Worm (Caenorhabditis elegans): ENCODE results near the gene C06B8.7.
A peak's percentile ranks its signal among the peaks of the same experiment; 100 is the strongest.

C06B8.7 gene

ce11 chrV:15454322-15454721 lies 44.2 kb upstream of the C06B8.7 start (continued):
- TF ChIP-seq F44E2.7 (GFP tag; IDR thresholded peaks at IDR 0.05) (peak; percentile 48; the same call in 1 of the 2 replicates), dmd-8 (GFP tag; IDR thresholded peaks at IDR 0.05) (peak; percentile 87), Y75B8A.6 (GFP tag; IDR thresholded peaks at IDR 0.05) (peak; percentile 57; the same call in 1 of the 2 replicates), lim-7 (GFP tag; IDR thresholded peaks at IDR 0.05) (peak; percentile 77), mdt-29 (GFP tag; IDR thresholded peaks at IDR 0.05) (peak; percentile 26; the same call in 1 of the 2 replicates), daf-8 (GFP tag; IDR thresholded peaks at IDR 0.05) (no peak), D1046.2 (GFP tag; IDR thresholded peaks at IDR 0.05) (peak; percentile 53; the same call in 1 of the 2 replicates), nhr-42 (GFP tag; IDR thresholded peaks at IDR 0.05) (0 out of 2 replicates have a peak, but pooled peaks have one; percentile 26), php-3 (GFP tag; IDR thresholded peaks at IDR 0.05) (0 out of 2 replicates have a peak, but pooled peaks have one; percentile 41), jun-1 (tag; optimal IDR thresholded peaks at IDR 0.05) (no peak), F26F4.8 (GFP tag; conservative IDR thresholded peaks at IDR 0.05) (0 out of 2 replicates have a peak, but pooled peaks have one; percentile 66)

DNA sequence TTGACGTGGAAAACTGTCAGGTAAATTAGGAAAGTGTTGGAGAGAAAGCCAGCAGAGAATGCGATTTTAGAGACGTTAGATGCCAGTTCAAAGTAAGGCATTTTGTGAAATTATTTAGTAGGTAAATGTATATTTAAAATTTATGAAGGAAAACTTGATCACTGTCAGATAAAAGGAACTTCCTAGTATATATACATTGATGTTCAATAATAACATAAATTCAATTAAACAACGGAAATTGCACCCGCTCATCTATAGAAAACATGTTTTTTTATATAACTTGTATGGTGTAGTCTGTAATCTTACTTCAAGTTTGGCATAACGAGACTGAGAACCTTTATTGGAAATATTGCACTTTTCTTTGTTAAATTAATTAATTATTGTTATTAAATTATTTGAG lies 39.4 kb upstream of the C06B8.7 start, which contains the start of gene str-71:
TSS of gene str-71 (minus strand) at position 101 of the 400 bp plus-strand sequence.
- TF ChIP-seq gei-8 (GFP tag; optimal IDR thresholded peaks at IDR 0.05): no peak
- TF ChIP-seq T20F7.1 (GFP tag; optimal IDR thresholded peaks at IDR 0.05): no peak
- no peak for TF ChIP-seq mep-1 (tag; optimal IDR thresholded peaks at IDR 0.05)
- TF ChIP-seq nhr-102 (tag; optimal IDR thresholded peaks at IDR 0.05): no peak
- TF ChIP-seq spr-1 (tag; optimal IDR thresholded peaks at IDR 0.05): no peak
- peak; percentile 83 for TF ChIP-seq aha-1 (tag)

DNA sequence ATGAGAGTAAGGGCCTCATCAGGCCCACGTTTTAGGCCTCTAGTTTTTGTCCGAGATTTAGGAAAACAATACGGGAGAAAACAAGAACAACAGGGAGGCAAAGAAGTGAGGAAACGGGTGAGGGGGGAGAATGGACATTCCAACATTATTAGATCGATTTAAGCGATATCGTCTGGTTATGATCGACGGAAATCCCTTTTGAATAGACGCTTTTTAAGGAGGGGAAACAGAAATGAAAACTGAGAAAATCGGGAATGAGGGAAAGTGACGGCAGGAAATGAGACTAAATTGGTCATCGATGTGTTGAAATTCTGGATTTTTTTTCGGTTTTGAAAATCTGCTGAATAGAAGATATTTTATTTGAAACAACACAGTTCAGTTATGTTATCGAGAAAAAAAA lies 34.1 kb upstream of the C06B8.7 start, which contains the start of gene rocf-1:
TSS of gene rocf-1 (minus strand) at position 101 of the 400 bp plus-strand sequence.
- TF ChIP-seq dmd-8 (GFP tag; IDR thresholded peaks at IDR 0.05): 0 out of 2 replicates have a peak, but pooled peaks have one; percentile 31
- TF ChIP-seq ceh-44 (GFP tag; IDR thresholded peaks at IDR 0.05): no peak

ce11 chrV:15465032-15465727 lies 33.4 kb upstream of the C06B8.7 start, which contains the start of gene pqn-71:
Gene pqn-71 (plus strand): TSS chrV:15465677.
- TF ChIP-seq nhr-11 (tag; optimal IDR thresholded peaks at IDR 0.05) (peak; percentile 64), ama-1 (optimal IDR thresholded peaks at IDR 0.05) (no peak), set-16 (GFP tag; IDR thresholded peaks at IDR 0.05) (peak; percentile 63; the same call in 1 of the 2 replicates), fos-1 (tag; optimal IDR thresholded peaks at IDR 0.05) (no peak), nhr-77 (tag; optimal IDR thresholded peaks at IDR 0.05) (no peak), hlh-30 (tag; optimal IDR thresholded peaks at IDR 0.05; ENCODE audit: insufficient read depth) (peak; percentile 91), nhr-28 (tag; optimal IDR thresholded peaks at IDR 0.05) (peak; percentile 74), nhr-25 (tag; optimal IDR thresholded peaks at IDR 0.05; ENCODE audit: borderline replicate concordance, insufficient read depth) (peak; percentile 80), R02D3.7 (tag; optimal IDR thresholded peaks at IDR 0.05) (no peak), lir-3 (tag; optimal IDR thresholded peaks at IDR 0.05) (peak; percentile 90), snpc-1.2 (GFP tag; IDR thresholded peaks at IDR 0.05) (peak; percentile 92), saeg-2 (GFP tag; IDR thresholded peaks at IDR 0.05) (peak; percentile 92), Y5F2A.4 (GFP tag; optimal IDR thresholded peaks at IDR 0.05) (peak; percentile 81), lsy-2 (tag; optimal IDR thresholded peaks at IDR 0.05) (no peak), nhr-48 (tag; optimal IDR thresholded peaks at IDR 0.05) (peak; percentile 91), T20F7.1 (GFP tag; optimal IDR thresholded peaks at IDR 0.05) (no peak), mxl-3 (GFP tag; optimal IDR thresholded peaks at IDR 0.05) (peak; percentile 76), daf-16 (GFP tag; optimal IDR thresholded peaks at IDR 0.05) (peak; percentile 91 to 96), daf-16 (tag; optimal IDR thresholded peaks at IDR 0.05) (peak; percentile 84), daf-12 (tag; optimal IDR thresholded peaks at IDR 0.05) (no peak), cey-2 (tag; optimal IDR thresholded peaks at IDR 0.05; ENCODE audit: borderline replicate concordance, insufficient read depth) (peak; percentile 70), zfp-3 (GFP tag; conservative IDR thresholded peaks at IDR 0.05) (peak; percentile 90), tag-97 (GFP tag; IDR thresholded peaks at IDR 0.05) (0 out of 2 replicates have a peak, but pooled peaks have one; percentile 41), unc-130 (GFP tag; optimal IDR thresholded peaks at IDR 0.05) (peak; percentile 93), F49E8.2 (tag; optimal IDR thresholded peaks at IDR 0.05; ENCODE audit: borderline replicate concordance) (peak; percentile 91), unc-39 (tag; optimal IDR thresholded peaks at IDR 0.05) (no peak), daf-19 (GFP tag; conservative IDR thresholded peaks at IDR 0.05) (peak; percentile 82; the same call in 1 of the 2 replicates), gei-8 (GFP tag; optimal IDR thresholded peaks at IDR 0.05) (peak; percentile 83)
